Fruit fly (Drosophila melanogaster) whole organism, embryonic: Measurements from ENCODE around the gene CG32073.

Experiments used
- Asciz ChIP-seq: fragments of 200-800 bp; sonication (Bioruptor generic); optimal IDR thresholded peaks from 2 replicates; lab custom pipeline; 2017; ENCODE audit warnings: missing biosample characterization, mild to moderate bottlenecking, missing genetic modification characterization, missing genetic modification reagents
- B-H1 ChIP-seq: fragments of 200-800 bp; sonication (Bioruptor generic); IDR thresholded peaks from 3 replicates; pipeline ENCODE4 v1.3.6; 2022; ENCODE audit warnings: missing biosample characterization, missing genetic modification characterization
- BEAF-32 ChIP-seq: fragments of 200-800 bp; sonication (Bioruptor generic); optimal IDR thresholded peaks from 3 replicates; lab custom pipeline; 2017; ENCODE audit warnings: missing biosample characterization, missing genetic modification characterization, mild to moderate bottlenecking, moderate library complexity, missing genetic modification reagents
- Blimp-1 ChIP-seq: fragments of 200-800 bp; sonication (Bioruptor generic); optimal IDR thresholded peaks from 3 replicates; lab custom pipeline; 2018; ENCODE audit warnings: missing biosample characterization, missing genetic modification characterization, mild to moderate bottlenecking, moderate library complexity, missing genetic modification reagents
- CG10147 ChIP-seq: fragments of 200-800 bp; sonication (Bioruptor generic); optimal IDR thresholded peaks from 2 replicates; lab custom pipeline; 2019; ENCODE audit warnings: missing biosample characterization, mild to moderate bottlenecking, missing genetic modification characterization, moderate library complexity
- CG10431 ChIP-seq: fragments of 200-800 bp; sonication (Bioruptor generic); optimal IDR thresholded peaks from 3 replicates; lab custom pipeline; 2018; ENCODE audit warnings: missing biosample characterization, mild to moderate bottlenecking, missing genetic modification characterization
- CG10654 ChIP-seq: fragments of 200-800 bp; sonication (Bioruptor generic); optimal IDR thresholded peaks from 2 replicates; lab custom pipeline; 2016; ENCODE audit warnings: missing biosample characterization, missing genetic modification characterization
- CG12236 ChIP-seq: fragments of 200-800 bp; sonication (Bioruptor generic); optimal IDR thresholded peaks from 2 replicates; lab custom pipeline; 2016; ENCODE audit warnings: missing biosample characterization, missing genetic modification characterization
- CG1233 ChIP-seq: fragments of 200-800 bp; sonication (Bioruptor generic); optimal IDR thresholded peaks from 4 replicates; lab custom pipeline; 2018; ENCODE audit warnings: missing biosample characterization, mild to moderate bottlenecking, missing genetic modification characterization
- CG12744 ChIP-seq: fragments of 200-800 bp; sonication (Bioruptor generic); optimal IDR thresholded peaks from 2 replicates; lab custom pipeline; 2016; ENCODE audit warnings: missing biosample characterization, missing genetic modification characterization
- CG15479 ChIP-seq: fragments of 200-800 bp; sonication (Bioruptor generic); optimal IDR thresholded peaks from 3 replicates; lab custom pipeline; 2019; ENCODE audit warnings: missing biosample characterization, mild to moderate bottlenecking, missing genetic modification characterization, moderate library complexity
- CG16813 ChIP-seq: fragments of 200-800 bp; sonication (Bioruptor generic); IDR thresholded peaks from 3 replicates; pipeline ENCODE4 v1.3.6; 2022; ENCODE audit warnings: missing biosample characterization, missing genetic modification characterization; ENCODE audit not compliant: partially characterized antibody
- CG17186 ChIP-seq: fragments of 200-800 bp; sonication (Bioruptor generic); optimal IDR thresholded peaks from 3 replicates; lab custom pipeline; 2017; ENCODE audit warnings: missing biosample characterization, missing genetic modification reagents, missing genetic modification characterization
- CG2116 ChIP-seq: fragments of 200-800 bp; sonication (Bioruptor generic); optimal IDR thresholded peaks from 3 replicates; lab custom pipeline; 2018; ENCODE audit warnings: missing biosample characterization, mild to moderate bottlenecking, missing genetic modification characterization
- CG2120 ChIP-seq: fragments of 200-800 bp; sonication (Bioruptor generic); optimal IDR thresholded peaks from 3 replicates; lab custom pipeline; 2016; ENCODE audit warnings: missing biosample characterization, missing genetic modification characterization
- CG2875 ChIP-seq: fragments of 200-800 bp; sonication (Bioruptor generic); optimal IDR thresholded peaks from 2 replicates; lab custom pipeline; 2017; ENCODE audit warnings: missing biosample characterization, mild to moderate bottlenecking, missing genetic modification characterization, missing genetic modification reagents
- CG31224 ChIP-seq: fragments of 200-800 bp; sonication (Bioruptor generic); IDR thresholded peaks from 2 replicates; pipeline ENCODE4 v1.3.6; 2022; ENCODE audit warnings: missing biosample characterization, missing genetic modification characterization
- CG31441 ChIP-seq: fragments of 200-800 bp; sonication (Bioruptor generic); IDR thresholded peaks from 2 replicates; pipeline ENCODE4 v1.3.6; 2022; ENCODE audit warnings: missing biosample characterization, missing genetic modification characterization
- CG4360 ChIP-seq: fragments of 200-800 bp; sonication (Bioruptor generic); IDR thresholded peaks from 2 replicates; pipeline ENCODE4 v1.3.6; 2022; ENCODE audit warnings: missing biosample characterization, missing genetic modification characterization
- CG6813 ChIP-seq: fragments of 200-800 bp; sonication (Bioruptor generic); optimal IDR thresholded peaks from 2 replicates; lab custom pipeline; 2017; ENCODE audit warnings: missing biosample characterization, missing genetic modification characterization, mild to moderate bottlenecking, moderate library complexity, missing genetic modification reagents
- CG7372 ChIP-seq: fragments of 200-800 bp; sonication (Bioruptor generic); IDR thresholded peaks from 2 replicates; pipeline ENCODE4 v1.3.6; 2022; ENCODE audit warnings: missing biosample characterization, missing genetic modification characterization
- CG8290 ChIP-seq, 3 experiments: fragments of 200-800 bp; sonication (Bioruptor generic); optimal IDR thresholded peaks; 2 replicates each; lab custom pipeline; 2016 to 2019; ENCODE audit warnings: missing biosample characterization in 3 of 3, missing genetic modification characterization in 3 of 3, mild to moderate bottlenecking in 2 of 3, moderate library complexity in 1 of 3
- CG9876 ChIP-seq: fragments of 200-800 bp; sonication (Bioruptor generic); optimal IDR thresholded peaks from 2 replicates; lab custom pipeline; 2016; ENCODE audit warnings: missing biosample characterization, missing genetic modification characterization
- Dip2 ChIP-seq: fragments of 200-800 bp; sonication (Bioruptor generic); IDR thresholded peaks from 2 replicates; pipeline ENCODE4 v1.3.6; 2022; ENCODE audit warnings: missing biosample characterization, missing genetic modification characterization
- Dll ChIP-seq: fragments of 200-800 bp; sonication (Bioruptor generic); IDR thresholded peaks from 4 replicates; pipeline ENCODE4 v1.3.6; 2022; ENCODE audit warnings: missing biosample characterization, missing genetic modification characterization; ENCODE audit not compliant: partially characterized antibody
- Dref ChIP-seq: fragments of 200-800 bp; sonication (Bioruptor generic); IDR thresholded peaks from 2 replicates; pipeline ENCODE4 v1.3.6; 2022; ENCODE audit warnings: missing biosample characterization, missing genetic modification characterization
- Fer3 ChIP-seq: fragments of 200-800 bp; sonication (Bioruptor generic); optimal IDR thresholded peaks from 2 replicates; lab custom pipeline; 2018; ENCODE audit warnings: missing biosample characterization, mild to moderate bottlenecking, missing genetic modification characterization, moderate library complexity
- HmgD ChIP-seq: fragments of 200-800 bp; sonication (Bioruptor generic); optimal IDR thresholded peaks from 3 replicates; lab custom pipeline; 2016; ENCODE audit warnings: missing biosample characterization, missing genetic modification characterization
- Med ChIP-seq: fragments of 200-800 bp; sonication (Bioruptor generic); peaks from one replicate; lab custom pipeline; 2016; ENCODE audit warnings: missing biosample characterization, missing genetic modification characterization, mild to moderate bottlenecking, inconsistent platforms, moderate library complexity
- Myb ChIP-seq: fragments of 200-800 bp; sonication (Bioruptor generic); optimal IDR thresholded peaks from 2 replicates; lab custom pipeline; 2016; ENCODE audit warnings: missing biosample characterization, missing genetic modification characterization
- Pdp1 ChIP-seq, 2 experiments: fragments of 200-800 bp; sonication (Bioruptor generic); optimal IDR thresholded peaks; 3 replicates each; lab custom pipeline; 2016; ENCODE audit warnings: missing biosample characterization in 2 of 2, missing genetic modification characterization in 2 of 2, mild to moderate bottlenecking in 1 of 2, moderate library complexity in 1 of 2
- Ptx1 ChIP-seq: fragments of 200-800 bp; sonication (Bioruptor generic); IDR thresholded peaks from 2 replicates; pipeline ENCODE4 v1.3.6; 2022; ENCODE audit warnings: missing biosample characterization, missing genetic modification characterization
- Ravus ChIP-seq: fragments of 200-800 bp; sonication (Bioruptor generic); IDR thresholded peaks from 2 replicates; pipeline ENCODE4 v1.3.6; 2022; ENCODE audit warnings: missing biosample characterization, missing genetic modification characterization
- Sox102F ChIP-seq: fragments of 200-800 bp; sonication (Bioruptor generic); optimal IDR thresholded peaks from 2 replicates; lab custom pipeline; 2018; ENCODE audit warnings: missing biosample characterization, mild to moderate bottlenecking, missing genetic modification characterization, moderate library complexity
- Sry-β ChIP-seq: fragments of 200-800 bp; sonication (Bioruptor generic); optimal IDR thresholded peaks from 2 replicates; lab custom pipeline; 2018; ENCODE audit warnings: missing biosample characterization, mild to moderate bottlenecking, missing genetic modification characterization, moderate library complexity
- Sry-δ ChIP-seq: fragments of 200-800 bp; sonication (Bioruptor generic); optimal IDR thresholded peaks from 2 replicates; lab custom pipeline; 2016; ENCODE audit warnings: missing biosample characterization, missing genetic modification characterization
- ap ChIP-seq: fragments of 200-800 bp; sonication (Bioruptor generic); IDR thresholded peaks from 2 replicates; pipeline ENCODE4 v1.3.6; 2022; ENCODE audit warnings: missing biosample characterization, missing genetic modification characterization
- ato ChIP-seq: fragments of 200-800 bp; sonication (Bioruptor generic); IDR thresholded peaks from 2 replicates; pipeline ENCODE4 v1.3.6; 2022; ENCODE audit warnings: missing biosample characterization, missing genetic modification characterization; ENCODE audit not compliant: partially characterized antibody
- crc ChIP-seq: fragments of 200-800 bp; sonication (Bioruptor generic); optimal IDR thresholded peaks from 2 replicates; lab custom pipeline; 2016; ENCODE audit warnings: missing biosample characterization, missing genetic modification characterization
- croc ChIP-seq: fragments of 200-800 bp; sonication (Bioruptor generic); conservative IDR thresholded peaks from 3 replicates; pipeline ENCODE4 v1.3.6; 2022; ENCODE audit warnings: missing biosample characterization, missing genetic modification characterization
- ems ChIP-seq: fragments of 200-800 bp; sonication (Bioruptor generic); optimal IDR thresholded peaks from 3 replicates; lab custom pipeline; 2016; ENCODE audit warnings: missing biosample characterization, missing genetic modification characterization
- eyg ChIP-seq: fragments of 200-800 bp; sonication (Bioruptor generic); optimal IDR thresholded peaks from 3 replicates; lab custom pipeline; 2016; ENCODE audit warnings: missing biosample characterization, missing genetic modification characterization
- gem ChIP-seq: fragments of 200-800 bp; sonication (Bioruptor generic); optimal IDR thresholded peaks from 2 replicates; lab custom pipeline; 2019; ENCODE audit warnings: missing biosample characterization, mild to moderate bottlenecking, missing genetic modification characterization, moderate library complexity
- gsb-n ChIP-seq: fragments of 200-800 bp; sonication (Bioruptor generic); optimal IDR thresholded peaks from 3 replicates; lab custom pipeline; 2018; ENCODE audit warnings: missing biosample characterization, mild to moderate bottlenecking, missing genetic modification characterization
- lola ChIP-seq, 3 experiments: fragments of >200 bp in 2 of 3; fragments of 200-800 bp in 1 of 3; sonication (Bioruptor generic) in 1 of 3; optimal IDR thresholded peaks; 2 replicates each; lab custom pipeline; 2017 to 2019; ENCODE audit warnings: missing biosample characterization in 3 of 3, missing genetic modification characterization in 3 of 3, mild to moderate bottlenecking in 1 of 3, moderate library complexity in 1 of 3
- mirr ChIP-seq: fragments of 200-800 bp; sonication (Bioruptor generic); optimal IDR thresholded peaks from 3 replicates; lab custom pipeline; 2018; ENCODE audit warnings: missing biosample characterization, mild to moderate bottlenecking, missing genetic modification characterization
- nerfin-1 ChIP-seq: fragments of 200-800 bp; sonication (Bioruptor generic); optimal IDR thresholded peaks from 3 replicates; lab custom pipeline; 2019; ENCODE audit warnings: missing biosample characterization, mild to moderate bottlenecking, missing genetic modification characterization, moderate library complexity
- sisA ChIP-seq: fragments of 200-800 bp; sonication (Bioruptor generic); IDR thresholded peaks from 2 replicates; pipeline ENCODE4 v1.3.6; 2022; ENCODE audit warnings: missing biosample characterization, missing genetic modification characterization
- slp2 ChIP-seq: fragments of 200-800 bp; sonication (Bioruptor generic); optimal IDR thresholded peaks from 2 replicates; lab custom pipeline; 2016; ENCODE audit warnings: missing biosample characterization, missing genetic modification characterization
- sug ChIP-seq: fragments of 200-800 bp; optimal IDR thresholded peaks from 2 replicates; lab custom pipeline; 2019; ENCODE audit warnings: missing biosample characterization, mild to moderate bottlenecking, missing genetic modification characterization, moderate library complexity
- unc-4 ChIP-seq: fragments of 200-800 bp; sonication (Bioruptor generic); IDR thresholded peaks from 2 replicates; pipeline ENCODE4 v1.3.6; 2022; ENCODE audit warnings: missing biosample characterization, missing genetic modification characterization; ENCODE audit not compliant: partially characterized antibody
- unpg ChIP-seq: fragments of 200-800 bp; sonication (Bioruptor generic); optimal IDR thresholded peaks from 3 replicates; lab custom pipeline; 2018; ENCODE audit warnings: missing biosample characterization, mild to moderate bottlenecking, missing genetic modification characterization, moderate library complexity

CG32073 gene

dm6 chr3L:11123088-11123487 is 15.7 kb upstream of the CG32073 start, which contains the start of the genes Ufd1 and NaPi-III (continued):
- TF ChIP-seq ap (no peak), Ptx1 (GFP tag; lab: Robert Waterston, UW) (no peak), HmgD (peak; percentile 94), Myb (GFP tag; lab: Kevin White, UChicago) (peak; percentile 81), Dref (peak; percentile 78), Med (GFP tag; lab: Kevin White, UChicago) (peak; percentile 92), ato (GFP tag; lab: Robert Waterston, UW) (peak; percentile 84), Sry-β (no peak), CG10431 (peak; percentile 13), CG9876 (peak; percentile 47), eyg (peak; percentile 71), slp2 (GFP tag; lab: Kevin White, UChicago) (no peak), Asciz (no peak), CG2120 (GFP tag; lab: Kevin White, UChicago) (peak; percentile 41), CG7372 (GFP tag; lab: Robert Waterston, UW) (no peak), nerfin-1 (peak; percentile 41), mirr (GFP tag; lab: Kevin White, UChicago) (no peak), CG8290 (GFP tag; optimal IDR thresholded peaks at IDR 0.05; lab: Kevin White, UChicago) (peak; percentile 26), CG8290 (tag; optimal IDR thresholded peaks at IDR 0.05; lab: Kevin White, UChicago) (peak in 1 of 2 experiments; percentile 90), CG12236 (no peak), sisA (GFP tag; lab: Robert Waterston, UW) (peak; percentile 44; the same call in 1 of the 2 replicates), Ravus (GFP tag; lab: Robert Waterston, UW) (no peak), CG4360 (peak; percentile 82), CG31441 (GFP tag; lab: Robert Waterston, UW) (no peak), CG17186 (GFP tag; lab: Kevin White, UChicago) (peak; percentile 92), CG2116 (GFP tag; lab: Kevin White, UChicago) (peak; percentile 91), CG12744 (GFP tag; lab: Kevin White, UChicago) (no peak), crc (GFP tag; lab: Kevin White, UChicago) (no peak), gsb-n (tag; lab: Kevin White, UChicago) (peak; percentile 9), unpg (GFP tag; lab: Kevin White, UChicago) (no peak), gem (peak; percentile 6), Fer3 (no peak), unc-4 (GFP tag; lab: Robert Waterston, UW) (peak; percentile 92), CG2875 (GFP tag; lab: Kevin White, UChicago) (no peak), BEAF-32 (GFP tag; lab: Kevin White, UChicago) (peak; percentile 92), sug (peak; percentile 63), Sry-δ (peak; percentile 97), CG16813 (GFP tag; lab: Robert Waterston, UW) (peak; percentile 84), Dll (GFP tag; lab: Robert Waterston, UW) (peak; percentile 85), croc (GFP tag; lab: Robert Waterston, UW) (no peak), CG10147 (no peak)

- TF ChIP-seq CG6813 (GFP tag; lab: Kevin White, UChicago) (no peak), Blimp-1 (no peak), Sox102F (no peak), Pdp1 (GFP tag; optimal IDR thresholded peaks at IDR 0.05; lab: Kevin White, UChicago) (peak in 1 of 2 experiments; percentile 72), CG31224 (GFP tag; lab: Robert Waterston, UW) (no peak), CG10654 (GFP tag; lab: Kevin White, UChicago) (no peak), ems (GFP tag; lab: Kevin White, UChicago) (no peak), B-H1 (GFP tag; lab: Robert Waterston, UW) (no peak), Dip2 (GFP tag; lab: Robert Waterston, UW) (no peak), CG15479 (GFP tag; lab: Kevin White, UChicago) (no peak), lola (GFP tag; optimal IDR thresholded peaks at IDR 0.05; lab: Kevin White, UChicago) (no peak), gem (peak; percentile 4), CG1233 (GFP tag; lab: Kevin White, UChicago) (no peak)
Measured at dm6 chr3L:11120419-11120958, 13.1 kb upstream of the CG32073 start, which contains the start of the genes FoxK and mRpL2. TSS of gene FoxK (minus strand) at chr3L:11120783. TSS of gene mRpL2 (plus strand) at chr3L:11120847.
